Fruit fly (Drosophila melanogaster) whole organism, pupa: Measurements from ENCODE around the gene TkR86C.

ENCODE experiments used
- CG15710 ChIP-seq: fragments of 200-800 bp; sonication (Bioruptor generic); optimal IDR thresholded peaks from 2 replicates; lab custom pipeline; 2018; ENCODE audit warnings: missing biosample characterization, mild to moderate bottlenecking, missing genetic modification characterization, moderate library complexity
- CG32121 ChIP-seq: fragments of 200-800 bp; sonication (Bioruptor generic); IDR thresholded peaks from 2 replicates; pipeline ENCODE4 v1.3.6; 2022; ENCODE audit warnings: missing biosample characterization, missing genetic modification characterization
- CG4496 ChIP-seq: fragments of 200-800 bp; sonication (Bioruptor generic); IDR thresholded peaks from 3 replicates; pipeline ENCODE4 v1.3.6; 2022; ENCODE audit warnings: missing biosample characterization, missing genetic modification characterization
- CG8159 ChIP-seq: fragments of 200-800 bp; sonication (Bioruptor generic); optimal IDR thresholded peaks from 3 replicates; lab custom pipeline; 2018; ENCODE audit warnings: missing biosample characterization, mild to moderate bottlenecking, missing genetic modification characterization, moderate library complexity

DNA sequence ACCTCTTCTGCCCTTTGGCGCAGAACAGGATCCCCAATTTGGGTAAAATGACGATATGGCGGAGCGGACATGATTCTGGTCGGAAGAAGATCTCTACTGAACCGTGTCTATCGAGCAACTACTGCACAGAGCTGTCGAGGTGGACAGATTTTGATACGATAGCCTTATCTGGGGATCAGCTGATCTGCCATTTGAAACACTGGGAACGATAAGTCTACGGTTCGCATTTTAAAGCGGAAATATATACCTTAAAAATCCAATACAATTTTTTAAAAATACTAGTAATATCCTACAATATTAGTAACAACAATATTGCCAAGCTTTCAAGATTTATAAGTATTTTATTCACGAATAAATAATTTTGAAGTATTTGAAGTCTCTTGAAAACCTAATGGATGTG lies 41.8 kb downstream of the TkR86C start, which contains the start of gene CG31373:
- TF ChIP-seq CG32121 = no peak
- TF ChIP-seq CG15710 (tag; lab: Kevin White, UChicago) = no peak
- TF ChIP-seq CG8159 (tag; lab: Kevin White, UChicago) = no peak
- TF ChIP-seq CG4496 (GFP tag; lab: Robert Waterston, UW) = no peak
